Fruit fly (Drosophila melanogaster) whole organism, pupa: Measurements from ENCODE around the gene nrm.

ENCODE experiments used
- CG10348 ChIP-seq: fragments of 200-800 bp; sonication (Bioruptor generic); IDR thresholded peaks from 2 replicates; pipeline ENCODE4 v1.3.6; 2022; ENCODE audit warnings: missing biosample characterization, missing genetic modification characterization
- CG12605 ChIP-seq: fragments of 200-800 bp; sonication (Bioruptor generic); IDR thresholded peaks from 2 replicates; pipeline ENCODE4 v1.3.6; 2022; ENCODE audit warnings: missing biosample characterization, missing genetic modification characterization
- CG13204 ChIP-seq: fragments of 200-800 bp; sonication (Bioruptor generic); optimal IDR thresholded peaks from 2 replicates; lab custom pipeline; 2018; ENCODE audit warnings: missing biosample characterization, mild to moderate bottlenecking, missing genetic modification characterization, moderate library complexity
- CG14655 ChIP-seq: fragments of 200-800 bp; sonication (Bioruptor generic); optimal IDR thresholded peaks from 3 replicates; lab custom pipeline; 2017; ENCODE audit warnings: mild to moderate bottlenecking, missing biosample characterization, missing genetic modification reagents, missing genetic modification characterization
- CG15710 ChIP-seq: fragments of 200-800 bp; sonication (Bioruptor generic); optimal IDR thresholded peaks from 2 replicates; lab custom pipeline; 2018; ENCODE audit warnings: missing biosample characterization, mild to moderate bottlenecking, missing genetic modification characterization, moderate library complexity
- CG17806 ChIP-seq: fragments of 200-800 bp; sonication (Bioruptor generic); optimal IDR thresholded peaks from 2 replicates; lab custom pipeline; 2018; ENCODE audit warnings: missing biosample characterization, mild to moderate bottlenecking, missing genetic modification characterization, moderate library complexity
- CG32121 ChIP-seq: fragments of 200-800 bp; sonication (Bioruptor generic); IDR thresholded peaks from 2 replicates; pipeline ENCODE4 v1.3.6; 2022; ENCODE audit warnings: missing biosample characterization, missing genetic modification characterization
- CG4496 ChIP-seq: fragments of 200-800 bp; sonication (Bioruptor generic); IDR thresholded peaks from 3 replicates; pipeline ENCODE4 v1.3.6; 2022; ENCODE audit warnings: missing biosample characterization, missing genetic modification characterization
- CG8159 ChIP-seq: fragments of 200-800 bp; sonication (Bioruptor generic); optimal IDR thresholded peaks from 3 replicates; lab custom pipeline; 2018; ENCODE audit warnings: missing biosample characterization, mild to moderate bottlenecking, missing genetic modification characterization, moderate library complexity
- CG9948 ChIP-seq: fragments of 200-800 bp; sonication (Bioruptor generic); optimal IDR thresholded peaks from 2 replicates; lab custom pipeline; 2018; ENCODE audit warnings: missing biosample characterization, mild to moderate bottlenecking, missing genetic modification characterization, moderate library complexity
- D1 ChIP-seq: fragments of 200-800 bp; sonication (Bioruptor generic); optimal IDR thresholded peaks from 2 replicates; lab custom pipeline; 2018; ENCODE audit warnings: missing biosample characterization, mild to moderate bottlenecking, missing genetic modification characterization, moderate library complexity
- EcR ChIP-seq: fragments of 200-800 bp; sonication (Bioruptor generic); optimal IDR thresholded peaks from 3 replicates; lab custom pipeline; 2019; ENCODE audit warnings: missing biosample characterization, missing genetic modification characterization, mild to moderate bottlenecking, moderate library complexity, missing genetic modification reagents
- Ets98B ChIP-seq: fragments of 200-800 bp; sonication (Bioruptor generic); IDR thresholded peaks from 2 replicates; pipeline ENCODE4 v1.3.6; 2022; ENCODE audit warnings: missing biosample characterization, missing genetic modification characterization
- Pif1A ChIP-seq: fragments of 200-800 bp; sonication (Bioruptor generic); optimal IDR thresholded peaks from 3 replicates; lab custom pipeline; 2016; ENCODE audit warnings: missing biosample characterization, missing genetic modification characterization
- Pif1B ChIP-seq: fragments of 200-800 bp; sonication (Bioruptor generic); optimal IDR thresholded peaks from 3 replicates; lab custom pipeline; 2016; ENCODE audit warnings: missing biosample characterization, missing genetic modification characterization
- Snoo ChIP-seq: fragments of 200-800 bp; sonication (Bioruptor generic); optimal IDR thresholded peaks from 3 replicates; lab custom pipeline; 2017; ENCODE audit warnings: missing biosample characterization, mild to moderate bottlenecking, missing genetic modification characterization, inconsistent platforms
- fd96Ca ChIP-seq: fragments of 200-800 bp; sonication (Bioruptor generic); IDR thresholded peaks from 3 replicates; pipeline ENCODE4 v1.3.6; 2022; ENCODE audit warnings: missing biosample characterization, missing genetic modification characterization
- gl ChIP-seq: fragments of 200-800 bp; sonication (Bioruptor generic); optimal IDR thresholded peaks from 2 replicates; lab custom pipeline; 2018; ENCODE audit warnings: missing biosample characterization, mild to moderate bottlenecking, missing genetic modification characterization
- rn ChIP-seq: fragments of 200-800 bp; sonication (Bioruptor generic); IDR thresholded peaks from 2 replicates; pipeline ENCODE4 v1.3.6; 2022; ENCODE audit warnings: missing biosample characterization, missing genetic modification characterization

nrm gene

dm6 chr3L:22989495-22989894 lies 8.7 kb upstream of the nrm start:
- TF ChIP-seq CG4496: no peak
- TF ChIP-seq CG15710 (tag; lab: Kevin White, UChicago): no peak
- no peak for TF ChIP-seq gl (tag; lab: Kevin White, UChicago)
- TF ChIP-seq Ets98B: no peak
- no peak for TF ChIP-seq CG32121 (GFP tag; lab: Robert Waterston, UW)
- no peak for TF ChIP-seq CG14655 (GFP tag; lab: Kevin White, UChicago)
- no peak for TF ChIP-seq CG12605 (GFP tag; lab: Robert Waterston, UW)
- no peak for TF ChIP-seq CG9948 (tag; lab: Kevin White, UChicago)
- no peak for TF ChIP-seq D1 (tag; lab: Kevin White, UChicago)
- no peak for TF ChIP-seq CG8159 (tag; lab: Kevin White, UChicago)

DNA sequence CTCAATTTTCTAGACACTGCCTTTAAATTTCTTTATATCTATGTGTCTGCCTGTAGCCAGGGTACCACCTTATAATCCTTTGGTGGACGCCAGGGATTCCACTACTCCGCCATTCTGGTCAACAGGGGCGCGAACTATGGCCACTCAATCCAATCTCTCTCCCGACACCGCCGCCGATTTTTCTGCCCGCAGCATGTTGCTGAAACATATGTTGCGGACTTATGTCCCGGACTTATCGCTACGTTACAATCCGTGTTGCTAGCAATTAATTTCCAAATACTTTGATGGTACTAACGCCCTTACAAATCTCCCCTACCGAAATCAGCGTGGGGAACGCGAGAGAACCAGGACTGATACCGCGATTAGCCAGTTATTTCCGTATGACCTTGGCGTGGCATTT lies 7.0 kb downstream of the nrm start:
- TF ChIP-seq CG4496 (no peak), CG8159 (tag; lab: Kevin White, UChicago) (no peak), fd96Ca (GFP tag; lab: Robert Waterston, UW) (no peak), Pif1A (GFP tag; lab: Kevin White, UChicago) (no peak), CG17806 (tag; lab: Kevin White, UChicago) (no peak), Pif1B (GFP tag; lab: Kevin White, UChicago) (no peak)

DNA sequence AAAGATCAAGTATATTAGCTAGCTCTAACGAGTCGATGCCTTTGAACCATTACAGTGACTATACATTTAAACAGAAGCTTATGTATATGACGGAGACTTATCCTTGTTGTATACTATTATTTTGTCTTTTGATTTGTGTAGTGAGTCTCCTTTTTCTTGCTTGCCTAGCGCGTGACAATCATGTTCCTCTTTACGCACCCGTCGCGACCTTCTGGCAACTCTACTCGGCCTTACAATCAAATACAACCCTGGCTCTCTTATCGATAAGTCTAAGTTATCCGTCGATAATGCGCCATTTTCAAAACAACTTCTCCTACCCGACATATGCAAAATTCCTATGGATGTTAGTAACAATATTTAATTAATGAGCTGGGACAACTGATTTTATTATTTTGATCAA lies 17.5 kb downstream of the nrm start:
- TF ChIP-seq Snoo (tag; lab: Kevin White, UChicago): no peak
- TF ChIP-seq, all 21 proteins: peak for 0

dm6 chr3L:23021246-23021645 lies 23.1 kb downstream of the nrm start:
- TF ChIP-seq CG9948 (tag; lab: Kevin White, UChicago): no peak
- TF ChIP-seq Snoo (tag; lab: Kevin White, UChicago): no peak
- no peak for TF ChIP-seq CG13204 (GFP tag; lab: Kevin White, UChicago)
- no peak for TF ChIP-seq gl (tag; lab: Kevin White, UChicago)
- no peak for TF ChIP-seq CG10348 (GFP tag; lab: Robert Waterston, UW)
- no peak for TF ChIP-seq CG17806 (tag; lab: Kevin White, UChicago)
- TF ChIP-seq D1 (tag; lab: Kevin White, UChicago): no peak
- no peak for TF ChIP-seq Ets98B
- TF ChIP-seq EcR (GFP tag; lab: Kevin White, UChicago): no peak
- no peak for TF ChIP-seq CG15710 (tag; lab: Kevin White, UChicago)
- TF ChIP-seq CG14655 (GFP tag; lab: Kevin White, UChicago): no peak

DNA sequence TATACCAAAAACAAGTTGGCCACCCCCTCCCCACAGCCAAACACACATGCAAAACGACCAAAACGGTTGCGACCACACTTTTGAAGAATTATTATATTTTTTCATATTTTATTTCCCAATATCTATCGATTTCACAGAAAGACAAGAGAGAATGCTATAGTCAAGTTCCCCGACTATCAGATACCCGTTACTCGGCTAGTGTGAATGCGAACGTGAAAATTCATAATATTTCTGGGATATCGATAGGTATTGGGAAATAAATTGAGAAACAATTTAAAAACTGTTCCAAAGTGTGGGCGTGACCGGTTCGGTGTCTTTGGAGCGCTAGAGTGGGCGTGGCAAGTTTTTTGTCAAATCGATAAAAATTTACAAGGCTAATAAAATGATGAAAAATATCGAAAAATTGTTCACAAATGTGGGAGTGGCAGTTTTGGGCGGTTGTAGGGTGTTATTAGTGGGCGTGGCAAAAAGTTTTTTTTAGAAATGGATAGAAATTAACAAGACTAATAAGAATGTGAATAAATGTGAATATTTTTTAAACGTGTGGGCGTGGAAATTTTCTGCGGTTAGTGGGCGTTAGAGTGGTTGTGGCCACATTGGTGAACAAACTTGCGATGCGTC lies 24.3 kb downstream of the nrm start:
- TF ChIP-seq Pif1A (GFP tag; lab: Kevin White, UChicago): no peak
- TF ChIP-seq, all 21 proteins: peak for 0

dm6 chr3L:23081256-23081655 lies 83.1 kb downstream of the nrm start:
- TF ChIP-seq CG14655 (GFP tag; lab: Kevin White, UChicago) (no peak), Pif1A (GFP tag; lab: Kevin White, UChicago) (no peak), CG10348 (GFP tag; lab: Robert Waterston, UW) (no peak), rn (GFP tag; lab: Robert Waterston, UW) (no peak), EcR (GFP tag; lab: Kevin White, UChicago) (no peak), CG8159 (tag; lab: Kevin White, UChicago) (no peak), Pif1B (GFP tag; lab: Kevin White, UChicago) (no peak), CG17806 (tag; lab: Kevin White, UChicago) (no peak)
- TF ChIP-seq, all 21 proteins: peak for 0

- TF ChIP-seq D1 (tag; lab: Kevin White, UChicago) (no peak), CG13204 (GFP tag; lab: Kevin White, UChicago) (no peak), EcR (GFP tag; lab: Kevin White, UChicago) (no peak), Ets98B (no peak), fd96Ca (GFP tag; lab: Robert Waterston, UW) (no peak), Snoo (tag; lab: Kevin White, UChicago) (no peak), Pif1B (GFP tag; lab: Kevin White, UChicago) (no peak), CG15710 (tag; lab: Kevin White, UChicago) (no peak)
Observed at dm6 chr3L:23088927-23089326, 90.8 kb downstream of the nrm start.
